Fruit fly (Drosophila melanogaster): ENCODE measurements around the gene Set8.

dm6 chr3R:14310062-14310461, 5.8 kb upstream of the Set8 start, which contains the start of gene CG31321:
- TF ChIP-seq CG11617 (GFP tag; optimal IDR thresholded peaks at IDR 0.05) (no peak), toe (GFP tag; optimal IDR thresholded peaks at IDR 0.05) (no peak)

Measured in whole organism, adult.